Worm (Caenorhabditis elegans): Measurements from ENCODE around the gene sta-1.
"Not testable (repeated sequence)": the region's sequence is repeated elsewhere in the genome, so short reads cannot be mapped to it uniquely, and the experiment has no call there.

The sta-1 gene

ce11 chrIV:16664020-16664419 lies at the start of gene sta-1:
Gene sta-1 (plus strand): TSS chrIV:16664320.
- not testable (repeated sequence) for TF ChIP-seq dpl-1 (GFP tag; optimal IDR thresholded peaks at IDR 0.05); C04F5.9 (tag; optimal IDR thresholded peaks at IDR 0.05); nhr-84 (tag; optimal IDR thresholded peaks at IDR 0.05)

- TF ChIP-seq elt-3 (tag; optimal IDR thresholded peaks at IDR 0.05), result no peak
- no peak for TF ChIP-seq sup-37 (GFP tag; optimal IDR thresholded peaks at IDR 0.05)
- TF ChIP-seq nhr-28 (tag; optimal IDR thresholded peaks at IDR 0.05), result no peak
- TF ChIP-seq ceh-8 (GFP tag; optimal IDR thresholded peaks at IDR 0.05), result no peak
- TF ChIP-seq nhr-12 (tag; optimal IDR thresholded peaks at IDR 0.05), result no peak
- TF ChIP-seq fkh-4 (tag; optimal IDR thresholded peaks at IDR 0.05; ENCODE audit: borderline replicate concordance), result no peak
- TF ChIP-seq unc-130 (tag; optimal IDR thresholded peaks at IDR 0.05), result no peak
- TF ChIP-seq ceh-82 (tag; optimal IDR thresholded peaks at IDR 0.05), result no peak
- no peak for TF ChIP-seq nhr-90 (tag; optimal IDR thresholded peaks at IDR 0.05; ENCODE audit: poor library complexity)
- TF ChIP-seq isw-1 (GFP tag; IDR thresholded peaks at IDR 0.05), result no peak
- TF ChIP-seq alr-1 (tag; optimal IDR thresholded peaks at IDR 0.05; ENCODE audit: borderline replicate concordance), result no peak
- no peak for TF ChIP-seq grh-1 (GFP tag; IDR thresholded peaks at IDR 0.05)
- TF ChIP-seq lin-14 (GFP tag; optimal IDR thresholded peaks at IDR 0.05), result no peak
- no peak for TF ChIP-seq Y116A8C.19 (tag; optimal IDR thresholded peaks at IDR 0.05; ENCODE audit: borderline replicate concordance)
- no peak for TF ChIP-seq tbx-2 (tag; optimal IDR thresholded peaks at IDR 0.05)
- no peak for TF ChIP-seq nhr-19 (GFP tag; conservative IDR thresholded peaks at IDR 0.05)
Measured at ce11 chrIV:16622522-16622921, 41.6 kb upstream of the sta-1 start.

ce11 chrIV:16625909-16626308 lies 38.2 kb upstream of the sta-1 start, which contains the start of gene fip-7:
Gene fip-7 (plus strand): TSS chrIV:16626209.
- TF ChIP-seq nhr-47 (tag; optimal IDR thresholded peaks at IDR 0.05); zip-4 (GFP tag; optimal IDR thresholded peaks at IDR 0.05); pqm-1 (tag; optimal IDR thresholded peaks at IDR 0.05): not testable (repeated sequence)

ce11 chrIV:16627676-16628075 lies 36.4 kb upstream of the sta-1 start, which contains the start of gene fipr-28:
Gene fipr-28 (plus strand): TSS chrIV:16627976.
- TF ChIP-seq skn-1 (tag; optimal IDR thresholded peaks at IDR 0.05) (no peak), unc-86 (tag; optimal IDR thresholded peaks at IDR 0.05) (no peak), nhr-76 (tag; optimal IDR thresholded peaks at IDR 0.05) (no peak), unc-62 (GFP tag; optimal IDR thresholded peaks at IDR 0.05) (no peak), egl-27 (tag; optimal IDR thresholded peaks at IDR 0.05) (no peak), pax-3 (tag; optimal IDR thresholded peaks at IDR 0.05) (no peak), efl-3 (GFP tag; optimal IDR thresholded peaks at IDR 0.05) (no peak), lir-3 (tag; optimal IDR thresholded peaks at IDR 0.05; ENCODE audit: poor library complexity) (no peak), hlh-4 (tag; optimal IDR thresholded peaks at IDR 0.05) (no peak), jun-1 (tag; optimal IDR thresholded peaks at IDR 0.05) (no peak), ceh-88 (GFP tag; IDR thresholded peaks at IDR 0.05) (no peak), nhr-85 (tag) (no peak), C16A3.4 (tag; optimal IDR thresholded peaks at IDR 0.05) (no peak), pag-3 (tag; optimal IDR thresholded peaks at IDR 0.05; ENCODE audit: borderline replicate concordance, insufficient read depth) (no peak)

Data from whole organism, L1 larva.